Worm (Caenorhabditis elegans) whole organism, mixed stage, embryonic: Measurements from ENCODE around the gene F54D10.9.

Source experiments
- ceh-39 ChIP-seq: fragments of 150-350 bp; optimal IDR thresholded peaks from 2 replicates; lab custom pipeline; 2014; ENCODE audit warnings: missing biosample characterization, missing genetic modification characterization
- ceh-43 ChIP-seq: fragments of 200-800 bp; sonication (Bioruptor generic); optimal IDR thresholded peaks from 2 replicates; lab custom pipeline; 2018; ENCODE audit warnings: mild to moderate bottlenecking, missing genetic modification characterization, moderate library complexity, missing compliant biosample characterization
- ceh-83 ChIP-seq: fragments of 200-800 bp; sonication (Bioruptor generic); optimal IDR thresholded peaks from 2 replicates; lab custom pipeline; 2018; ENCODE audit warnings: mild to moderate bottlenecking, missing genetic modification characterization, missing compliant biosample characterization
- ces-1 ChIP-seq: fragments of 150-350 bp; optimal IDR thresholded peaks from 2 replicates; lab custom pipeline; 2014; ENCODE audit warnings: missing biosample characterization, missing genetic modification reagents, missing genetic modification characterization
- cnd-1 ChIP-seq: fragments of 200-800 bp; sonication (Bioruptor generic); optimal IDR thresholded peaks from 2 replicates; lab custom pipeline; 2018; ENCODE audit warnings: mild to moderate bottlenecking, missing genetic modification characterization, missing compliant biosample characterization
- drap-1 ChIP-seq: fragments of 200-800 bp; sonication (Bioruptor generic); optimal IDR thresholded peaks from 3 replicates; lab custom pipeline; 2018; ENCODE audit warnings: mild to moderate bottlenecking, missing genetic modification characterization, missing compliant biosample characterization
- elt-1 ChIP-seq: sonication (generic microtip); optimal IDR thresholded peaks from 2 replicates; lab custom pipeline; 2017; ENCODE audit warnings: missing genetic modification characterization, mild to moderate bottlenecking, missing compliant biosample characterization, antibody characterized with exemption, moderate library complexity, borderline replicate concordance; ENCODE audit not compliant: insufficient read depth
- elt-3 ChIP-seq: fragments of 150-350 bp; optimal IDR thresholded peaks from 2 replicates; lab custom pipeline; 2014; ENCODE audit warnings: missing biosample characterization, missing genetic modification characterization
- flh-1 ChIP-seq: fragments of 200-800 bp; sonication (Bioruptor generic); optimal IDR thresholded peaks from 2 replicates; lab custom pipeline; 2018; ENCODE audit warnings: mild to moderate bottlenecking, missing genetic modification characterization, moderate library complexity, missing compliant biosample characterization
- ham-2 ChIP-seq: fragments of 200-800 bp; sonication (Bioruptor generic); optimal IDR thresholded peaks from 2 replicates; lab custom pipeline; 2018; ENCODE audit warnings: mild to moderate bottlenecking, missing genetic modification characterization, missing compliant biosample characterization
- hlh-1 ChIP-seq: fragments of 150-350 bp; optimal IDR thresholded peaks from 2 replicates; lab custom pipeline; 2014; ENCODE audit warnings: missing biosample characterization, missing genetic modification reagents, missing genetic modification characterization
- lin-13 ChIP-seq: fragments of 150-350 bp; optimal IDR thresholded peaks from 2 replicates; lab custom pipeline; 2014; ENCODE audit warnings: missing biosample characterization, missing genetic modification characterization
- lin-32 ChIP-seq: fragments of 200-800 bp; sonication (Bioruptor generic); optimal IDR thresholded peaks from 2 replicates; lab custom pipeline; 2018; ENCODE audit warnings: mild to moderate bottlenecking, missing genetic modification characterization, missing compliant biosample characterization
- lsy-2 ChIP-seq: fragments of 150-350 bp; optimal IDR thresholded peaks from 2 replicates; lab custom pipeline; 2014; ENCODE audit warnings: missing biosample characterization, missing genetic modification characterization
- mab-5 ChIP-seq: fragments of 150-350 bp; optimal IDR thresholded peaks from 2 replicates; lab custom pipeline; 2014; ENCODE audit warnings: missing biosample characterization, missing genetic modification characterization
- mep-1 ChIP-seq: fragments of 150-350 bp; optimal IDR thresholded peaks from 2 replicates; lab custom pipeline; 2017; ENCODE audit warnings: missing biosample characterization, missing genetic modification reagents, missing genetic modification characterization, inconsistent platforms
- mls-2 ChIP-seq: sonication (generic microtip); optimal IDR thresholded peaks from 2 replicates; lab custom pipeline; 2016; ENCODE audit warnings: mild to moderate bottlenecking, missing genetic modification characterization, moderate library complexity, missing compliant biosample characterization
- nhr-12 ChIP-seq: fragments of 150-350 bp; optimal IDR thresholded peaks from 2 replicates; lab custom pipeline; 2014; ENCODE audit warnings: missing biosample characterization, missing genetic modification characterization
- nhr-2 ChIP-seq: fragments of 150-350 bp; optimal IDR thresholded peaks from 2 replicates; lab custom pipeline; 2014; ENCODE audit warnings: missing biosample characterization, missing genetic modification characterization
- nhr-237 ChIP-seq: fragments of 150-350 bp; optimal IDR thresholded peaks from 2 replicates; lab custom pipeline; 2014; ENCODE audit warnings: missing biosample characterization, missing genetic modification characterization
- nhr-28 ChIP-seq: fragments of 150-350 bp; optimal IDR thresholded peaks from 2 replicates; lab custom pipeline; 2014; ENCODE audit warnings: missing biosample characterization, missing genetic modification characterization
- nhr-76 ChIP-seq: sonication (generic microtip); optimal IDR thresholded peaks from 2 replicates; lab custom pipeline; 2017; ENCODE audit warnings: missing biosample characterization, missing genetic modification characterization
- pha-4 ChIP-seq: fragments of 150-350 bp; optimal IDR thresholded peaks from 2 replicates; lab custom pipeline; 2018; ENCODE audit warnings: missing biosample characterization, missing genetic modification reagents, missing genetic modification characterization
- snpc-4 ChIP-seq: fragments of 150-350 bp; optimal IDR thresholded peaks from 2 replicates; lab custom pipeline; 2014; ENCODE audit warnings: missing biosample characterization, missing genetic modification characterization
- sptf-1 ChIP-seq: sonication (generic microtip); optimal IDR thresholded peaks from 2 replicates; lab custom pipeline; 2017; ENCODE audit warnings: mild to moderate bottlenecking, missing genetic modification characterization, moderate library complexity, missing compliant biosample characterization
- tbx-8 ChIP-seq: fragments of 200-800 bp; sonication (Bioruptor generic); optimal IDR thresholded peaks from 2 replicates; lab custom pipeline; 2018; ENCODE audit warnings: mild to moderate bottlenecking, missing genetic modification characterization, moderate library complexity, missing compliant biosample characterization
- unc-120 ChIP-seq: sonication (generic microtip); optimal IDR thresholded peaks from 2 replicates; lab custom pipeline; 2017; ENCODE audit warnings: missing genetic modification characterization, missing compliant biosample characterization; ENCODE audit not compliant: poor library complexity, severe bottlenecking
- unc-39 ChIP-seq: fragments of 150-350 bp; optimal IDR thresholded peaks from 2 replicates; lab custom pipeline; 2014; ENCODE audit warnings: missing biosample characterization, missing genetic modification characterization
- unc-62 ChIP-seq: fragments of 150-350 bp; optimal IDR thresholded peaks from 2 replicates; lab custom pipeline; 2014; ENCODE audit warnings: missing biosample characterization, missing genetic modification reagents, missing genetic modification characterization
- zip-8 ChIP-seq: fragments of 150-350 bp; optimal IDR thresholded peaks from 2 replicates; lab custom pipeline; 2014; ENCODE audit warnings: missing biosample characterization, missing genetic modification characterization
- ztf-11 ChIP-seq: fragments of 150-350 bp; optimal IDR thresholded peaks from 2 replicates; lab custom pipeline; 2014; ENCODE audit warnings: missing biosample characterization, missing genetic modification characterization

The F54D10.9 gene

ce11 chrII:3877127-3877526 is 44.8 kb upstream of the F54D10.9 start, which contains the start of gene nep-3:
Gene nep-3 (minus strand): TSS chrII:3877227.
- no peak for TF ChIP-seq nhr-12 (tag; lab: Kevin White, UChicago)
- no peak for TF ChIP-seq ceh-83 (GFP tag; lab: Kevin White, UChicago)
- no peak for TF ChIP-seq drap-1 (GFP tag; lab: Kevin White, UChicago)
- TF ChIP-seq nhr-28, result no peak
- TF ChIP-seq, all 35 proteins: peak for 0

DNA sequence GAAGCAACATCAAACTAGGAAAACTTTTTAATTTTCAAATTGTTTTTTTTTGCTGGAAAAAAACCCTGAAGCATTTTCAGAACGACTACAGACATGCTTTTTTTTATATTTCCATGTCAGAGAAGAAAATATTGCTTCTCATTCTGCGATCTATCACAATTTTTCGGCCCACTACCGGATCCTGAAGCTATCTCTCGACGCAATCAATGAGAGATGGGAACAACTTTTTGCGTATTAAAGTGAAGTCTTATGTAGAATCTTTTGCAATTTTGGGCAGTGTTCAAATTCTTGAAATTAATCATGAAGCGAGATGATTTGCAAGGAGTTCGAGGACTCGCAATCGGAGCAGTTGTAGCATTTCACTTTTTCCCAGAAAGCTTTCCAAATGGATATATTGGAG is 37.3 kb upstream of the F54D10.9 start, which contains the start of gene oac-10:
oac-10 (plus strand) TSS at position 301 of the 400 bp plus-strand sequence.
- TF ChIP-seq elt-3 (tag; lab: Kevin White, UChicago) (no peak), nhr-237 (tag; lab: Kevin White, UChicago) (no peak), unc-62 (no peak), flh-1 (no peak), unc-39 (tag; lab: Kevin White, UChicago) (no peak)

- TF ChIP-seq lsy-2 (tag; lab: Kevin White, UChicago), result no peak
- no peak for TF ChIP-seq sptf-1
- no peak for TF ChIP-seq drap-1 (GFP tag; lab: Kevin White, UChicago)
- TF ChIP-seq mab-5 (tag; lab: Kevin White, UChicago), result no peak
- no peak for TF ChIP-seq nhr-76
- TF ChIP-seq elt-1 (tag; lab: Kevin White, UChicago), result no peak
- no peak for TF ChIP-seq nhr-237 (tag; lab: Kevin White, UChicago)
- no peak for TF ChIP-seq nhr-12 (tag; lab: Kevin White, UChicago)
Observed at ce11 chrII:3864652-3865051, 32.4 kb upstream of the F54D10.9 start, which contains the start of gene nhr-261. Gene nhr-261 (minus strand): TSS chrII:3864752.

ce11 chrII:3862053-3862452 is 29.8 kb upstream of the F54D10.9 start:
- no peak for TF ChIP-seq unc-120

ce11 chrII:3860826-3861225 is 28.5 kb upstream of the F54D10.9 start, which contains the start of gene oac-11:
Gene oac-11 (minus strand): TSS chrII:3860926.
- no peak for TF ChIP-seq pha-4
- TF ChIP-seq zip-8 (tag; lab: Kevin White, UChicago), result no peak
- no peak for TF ChIP-seq ham-2 (GFP tag; lab: Kevin White, UChicago)
- TF ChIP-seq cnd-1 (tag; lab: Kevin White, UChicago), result no peak
- no peak for TF ChIP-seq mep-1
- TF ChIP-seq lin-32 (GFP tag; lab: Kevin White, UChicago), result no peak
- TF ChIP-seq nhr-12 (tag; lab: Kevin White, UChicago), result no peak
- no peak for TF ChIP-seq elt-1 (tag; lab: Kevin White, UChicago)
- TF ChIP-seq unc-62, result no peak
- TF ChIP-seq elt-3 (tag; lab: Kevin White, UChicago), result no peak
- TF ChIP-seq ztf-11 (tag; lab: Kevin White, UChicago), result no peak
- TF ChIP-seq snpc-4 (tag; lab: Kevin White, UChicago), result no peak
- no peak for TF ChIP-seq ceh-43 (GFP tag; lab: Kevin White, UChicago)
- no peak for TF ChIP-seq mls-2 (tag; lab: Kevin White, UChicago)
- no peak for TF ChIP-seq drap-1 (GFP tag; lab: Kevin White, UChicago)
- no peak for TF ChIP-seq ces-1 (GFP tag; lab: Kevin White, UChicago)
- no peak for TF ChIP-seq lin-13 (tag; lab: Kevin White, UChicago)
- no peak for TF ChIP-seq nhr-2 (tag; lab: Kevin White, UChicago)
- no peak for TF ChIP-seq hlh-1
- no peak for TF ChIP-seq ceh-39 (tag; lab: Kevin White, UChicago)

DNA sequence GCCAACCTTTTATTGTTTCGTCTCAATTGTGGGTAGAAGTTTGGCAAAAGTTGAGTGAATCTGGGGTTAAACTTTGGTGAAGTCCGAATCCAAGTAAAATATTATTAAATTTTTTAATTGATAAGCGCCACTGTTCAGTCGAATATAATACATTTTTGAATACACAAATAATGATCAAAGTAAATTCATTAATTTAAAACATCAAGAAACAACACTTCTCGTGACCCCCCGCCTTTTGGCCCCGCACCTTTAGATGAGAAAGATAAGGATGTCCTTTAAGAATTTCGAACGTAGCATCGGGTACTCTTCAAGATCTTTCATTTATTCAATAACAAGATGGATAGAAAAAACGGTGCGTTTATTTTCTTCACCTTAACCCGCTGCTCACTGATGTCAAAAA is 20.4 kb upstream of the F54D10.9 start, which contains the start of gene nhr-257:
nhr-257 (plus strand) TSS at position 301 of the 400 bp plus-strand sequence.
- TF ChIP-seq tbx-8 (GFP tag; lab: Kevin White, UChicago) (no peak), elt-1 (tag; lab: Kevin White, UChicago) (no peak), elt-3 (tag; lab: Kevin White, UChicago) (no peak)
